Fruit fly (Drosophila melanogaster): ENCODE measurements around the gene trol.

DNA sequence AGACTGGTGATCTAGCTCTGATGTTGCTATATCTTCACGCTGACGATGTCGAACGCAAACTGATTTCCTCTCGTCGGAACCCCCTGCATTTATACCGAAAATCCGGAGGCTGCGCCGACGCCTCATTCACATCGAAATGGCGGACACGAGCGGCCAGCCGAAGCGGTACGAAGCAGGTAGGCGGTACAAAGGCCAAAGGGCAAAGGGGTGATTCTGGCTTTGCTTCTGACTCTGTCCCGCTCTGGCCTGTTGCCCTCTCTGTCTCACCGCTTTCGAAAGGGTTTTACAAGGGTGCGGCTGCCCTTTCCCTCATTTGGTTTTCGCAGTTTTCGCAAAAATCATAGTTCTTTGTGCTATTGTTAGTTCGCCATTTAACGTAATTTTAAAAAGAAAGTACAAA is 116.3 kb downstream of the trol start, which contains the start of gene gt:
- TF ChIP-seq CG8478 (optimal IDR thresholded peaks at IDR 0.05) = no peak
- TF ChIP-seq EcR (GFP tag; optimal IDR thresholded peaks at IDR 0.05) = no peak
- no peak for TF ChIP-seq psq (optimal IDR thresholded peaks at IDR 0.05)
- TF ChIP-seq pan (optimal IDR thresholded peaks at IDR 0.05) = no peak
- no peak for TF ChIP-seq usp (GFP tag; optimal IDR thresholded peaks at IDR 0.05)
- no peak for TF ChIP-seq Dll (optimal IDR thresholded peaks at IDR 0.05)

Data from whole organism.